Worm (Caenorhabditis elegans) whole organism, L4 larva: ENCODE measurements around the gene cyp-29A4.

Experiments used
- F10B5.3 ChIP-seq: sonication (generic microtip); optimal IDR thresholded peaks from 2 replicates; lab custom pipeline; 2016; ENCODE audit warnings: mild to moderate bottlenecking, missing genetic modification characterization, missing compliant biosample characterization
- F26F4.8 ChIP-seq: fragments of 200-800 bp; sonication (Bioruptor generic); conservative IDR thresholded peaks from 2 replicates; pipeline ENCODE4 v1.3.6; 2022; ENCODE audit warnings: missing genetic modification characterization, missing compliant biosample characterization
- F37D6.2 ChIP-seq: sonication (generic microtip); optimal IDR thresholded peaks from 2 replicates; lab custom pipeline; 2016; ENCODE audit warnings: mild to moderate bottlenecking, missing genetic modification characterization, missing compliant biosample characterization
- Y105C5A.15 ChIP-seq: fragments of 200-800 bp; sonication (Bioruptor generic); IDR thresholded peaks from 2 replicates; pipeline ENCODE4 v1.3.6; 2022; ENCODE audit warnings: missing genetic modification characterization, missing compliant biosample characterization
- Y5F2A.4 ChIP-seq: fragments of 200-800 bp; sonication (Bioruptor generic); optimal IDR thresholded peaks from 2 replicates; lab custom pipeline; 2018; ENCODE audit warnings: mild to moderate bottlenecking, missing genetic modification characterization, missing compliant biosample characterization
- Y75B8A.6 ChIP-seq: fragments of 200-800 bp; sonication (Bioruptor generic); IDR thresholded peaks from 2 replicates; pipeline ENCODE4 v1.3.6; 2022; ENCODE audit warnings: missing genetic modification reagents, missing genetic modification characterization, missing compliant biosample characterization
- aha-1 ChIP-seq: fragments of 150-350 bp; peaks from one replicate; lab custom pipeline; 2014; ENCODE audit warnings: missing biosample characterization, missing genetic modification characterization
- aly-2 ChIP-seq: sonication (generic microtip); optimal IDR thresholded peaks from 2 replicates; lab custom pipeline; 2018; ENCODE audit warnings: missing biosample characterization, missing genetic modification characterization
- ama-1 ChIP-seq: fragments of 150-350 bp; optimal IDR thresholded peaks from 2 replicates; lab custom pipeline; 2014; ENCODE audit warnings: inconsistent platforms, mixed read lengths
- ceh-62 ChIP-seq: sonication (generic microtip); optimal IDR thresholded peaks from 2 replicates; lab custom pipeline; 2017; ENCODE audit warnings: missing biosample characterization, missing genetic modification characterization
- ces-1 ChIP-seq: fragments of 150-350 bp; sonication (generic microtip); optimal IDR thresholded peaks from 4 replicates; lab custom pipeline; 2014; ENCODE audit warnings: missing biosample characterization, missing genetic modification reagents, missing genetic modification characterization
- cey-2 ChIP-seq: sonication (generic microtip); optimal IDR thresholded peaks from 3 replicates; lab custom pipeline; 2017; ENCODE audit warnings: missing genetic modification characterization, mild to moderate bottlenecking, missing compliant biosample characterization, antibody characterized with exemption, borderline replicate concordance; ENCODE audit not compliant: insufficient read depth
- daf-16 ChIP-seq, 3 experiments: sonication (generic microtip); optimal IDR thresholded peaks; 2 replicates each; lab custom pipeline; 2016 to 2017; ENCODE audit warnings: missing genetic modification characterization in 3 of 3, missing genetic modification reagents in 3 of 3, mild to moderate bottlenecking in 2 of 3, missing compliant biosample characterization in 2 of 3, missing biosample characterization in 1 of 3, moderate library complexity in 1 of 3
- dpl-1 ChIP-seq: fragments of 150-350 bp; optimal IDR thresholded peaks from 2 replicates; lab custom pipeline; 2014; ENCODE audit warnings: missing biosample characterization, missing genetic modification reagents, missing genetic modification characterization
- dve-1 ChIP-seq: sonication (generic microtip); optimal IDR thresholded peaks from 2 replicates; lab custom pipeline; 2017; ENCODE audit warnings: antibody characterized with exemption, mild to moderate bottlenecking, missing genetic modification characterization, missing compliant biosample characterization; ENCODE audit not compliant: insufficient read depth
- egl-43 ChIP-seq: fragments of 200-800 bp; sonication (Bioruptor generic); IDR thresholded peaks from 2 replicates; pipeline ENCODE4 v1.3.6; 2022; ENCODE audit warnings: missing genetic modification reagents, missing genetic modification characterization, missing compliant biosample characterization
- fkh-10 ChIP-seq: fragments of 150-350 bp; optimal IDR thresholded peaks from 2 replicates; lab custom pipeline; 2014; ENCODE audit warnings: missing biosample characterization, missing genetic modification reagents, missing genetic modification characterization
- hif-1 ChIP-seq, 2 experiments: sonication (generic microtip); optimal IDR thresholded peaks; 2 replicates each; lab custom pipeline; 2016 to 2017; ENCODE audit warnings: missing compliant biosample characterization in 2 of 2, missing genetic modification characterization in 2 of 2, missing genetic modification reagents in 2 of 2, missing genotype in 2 of 2, mild to moderate bottlenecking in 1 of 2
- hlh-30 ChIP-seq: sonication (generic microtip); optimal IDR thresholded peaks from 2 replicates; lab custom pipeline; 2017; ENCODE audit warnings: antibody characterized with exemption, mild to moderate bottlenecking, missing genetic modification characterization, missing compliant biosample characterization; ENCODE audit not compliant: insufficient read depth
- jun-1 ChIP-seq: fragments of 150-350 bp; optimal IDR thresholded peaks from 2 replicates; lab custom pipeline; 2014; ENCODE audit warnings: missing biosample characterization, missing genetic modification reagents, missing genetic modification characterization
- lin-38 ChIP-seq: fragments of 200-800 bp; sonication (Bioruptor generic); IDR thresholded peaks from 2 replicates; pipeline ENCODE4 v1.3.6; 2022; ENCODE audit warnings: missing genetic modification reagents, missing genetic modification characterization, missing compliant biosample characterization
- madf-5 ChIP-seq, 2 experiments: fragments of 200-800 bp; sonication (Bioruptor generic); IDR thresholded peaks; 2 replicates each; pipeline ENCODE4 v1.3.6; 2022; ENCODE audit warnings: missing compliant biosample characterization in 2 of 2, missing genetic modification characterization in 2 of 2
- mep-1 ChIP-seq: fragments of 150-350 bp; sonication (generic microtip); optimal IDR thresholded peaks from 3 replicates; lab custom pipeline; 2014; ENCODE audit warnings: missing biosample characterization, missing genetic modification characterization
- mxl-2 ChIP-seq: fragments of 200-800 bp; sonication (Bioruptor generic); conservative IDR thresholded peaks from 2 replicates; pipeline ENCODE4 v1.3.6; 2022; ENCODE audit warnings: missing genetic modification reagents, missing genetic modification characterization, missing compliant biosample characterization
- mxl-3 ChIP-seq: fragments of 200-800 bp; sonication (Bioruptor generic); optimal IDR thresholded peaks from 2 replicates; lab custom pipeline; 2018; ENCODE audit warnings: mild to moderate bottlenecking, missing genetic modification characterization, missing compliant biosample characterization
- nhr-102 ChIP-seq: sonication (generic microtip); optimal IDR thresholded peaks from 2 replicates; lab custom pipeline; 2016; ENCODE audit warnings: mild to moderate bottlenecking, missing genetic modification characterization, moderate library complexity, missing compliant biosample characterization
- nhr-111 ChIP-seq: fragments of 200-800 bp; sonication (Bioruptor generic); optimal IDR thresholded peaks from 2 replicates; lab custom pipeline; 2018; ENCODE audit warnings: mild to moderate bottlenecking, missing genetic modification characterization, missing compliant biosample characterization
- nhr-28 ChIP-seq: fragments of 150-350 bp; optimal IDR thresholded peaks from 2 replicates; lab custom pipeline; 2014; ENCODE audit warnings: missing biosample characterization, missing genetic modification characterization
- nhr-6 ChIP-seq: fragments of 150-350 bp; optimal IDR thresholded peaks from 2 replicates; lab custom pipeline; 2014; ENCODE audit warnings: missing biosample characterization, missing genetic modification characterization
- nhr-77 ChIP-seq: fragments of 150-350 bp; optimal IDR thresholded peaks from 2 replicates; lab custom pipeline; 2014; ENCODE audit warnings: missing biosample characterization, missing genetic modification characterization
- pha-4 ChIP-seq, 2 experiments: fragments of 150-350 bp in 1 of 2; fragments of 200-800 bp in 1 of 2; sonication (Bioruptor generic) in 1 of 2; IDR thresholded peaks in 1 of 2; optimal IDR thresholded peaks in 1 of 2; 2 replicates each; pipeline versions ENCODE4 v1.3.6 to Lab custom; 2014 to 2022; ENCODE audit warnings: missing genetic modification characterization in 2 of 2, missing genetic modification reagents in 2 of 2, missing biosample characterization in 1 of 2, missing compliant biosample characterization in 1 of 2
- pqm-1 ChIP-seq: sonication (generic microtip); optimal IDR thresholded peaks from 2 replicates; lab custom pipeline; 2017; ENCODE audit warnings: missing biosample characterization, missing genetic modification characterization
- rbr-2 ChIP-seq: sonication (generic microtip); optimal IDR thresholded peaks from 2 replicates; lab custom pipeline; 2016; ENCODE audit warnings: missing genotype, missing genetic modification characterization, missing compliant biosample characterization
- sdz-12 ChIP-seq: fragments of 200-800 bp; sonication (Bioruptor generic); optimal IDR thresholded peaks from 2 replicates; lab custom pipeline; 2018; ENCODE audit warnings: mild to moderate bottlenecking, missing genetic modification characterization, missing compliant biosample characterization
- set-16 ChIP-seq: fragments of 200-800 bp; sonication (Bioruptor generic); IDR thresholded peaks from 2 replicates; pipeline ENCODE4 v1.3.6; 2022; ENCODE audit warnings: missing genetic modification reagents, missing genetic modification characterization, missing compliant biosample characterization
- spr-1 ChIP-seq: sonication (generic microtip); optimal IDR thresholded peaks from 2 replicates; lab custom pipeline; 2016; ENCODE audit warnings: mild to moderate bottlenecking, missing genetic modification characterization, missing compliant biosample characterization
- tra-1 ChIP-seq: fragments of 200-800 bp; sonication (Bioruptor generic); IDR thresholded peaks from 2 replicates; pipeline ENCODE4 v1.3.6; 2022; ENCODE audit warnings: missing genetic modification reagents, missing genetic modification characterization, missing compliant biosample characterization
- unc-39 ChIP-seq: sonication (generic microtip); optimal IDR thresholded peaks from 2 replicates; lab custom pipeline; 2017; ENCODE audit warnings: missing biosample characterization, missing genetic modification characterization
- unc-62 ChIP-seq, 3 experiments: fragments of 150-350 bp in 1 of 3; sonication (generic microtip); optimal IDR thresholded peaks in 2 of 3; peaks in 1 of 3; 1 replicate in 1 of 3; 2 replicates in 2 of 3; lab custom pipeline; 2014 to 2017; ENCODE audit warnings: missing biosample characterization in 3 of 3, missing genetic modification characterization in 3 of 3, missing genetic modification reagents in 3 of 3, missing genotype in 1 of 3
- zip-11 ChIP-seq: fragments of 200-800 bp; sonication (Bioruptor generic); IDR thresholded peaks from 2 replicates; pipeline ENCODE4 v1.3.6; 2022; ENCODE audit warnings: missing genetic modification characterization, missing compliant biosample characterization
- zip-2 ChIP-seq: fragments of 150-350 bp; optimal IDR thresholded peaks from 2 replicates; lab custom pipeline; 2014; ENCODE audit warnings: missing biosample characterization, missing genetic modification characterization
- ztf-7 ChIP-seq: fragments of 150-350 bp; optimal IDR thresholded peaks from 2 replicates; lab custom pipeline; 2014; ENCODE audit warnings: missing biosample characterization, missing genetic modification characterization

The cyp-29A4 gene

ce11 chrV:9699216-9699615 is 44.7 kb downstream of the cyp-29A4 start:
- TF ChIP-seq F37D6.2 (tag; lab: Kevin White, UChicago) (no peak), dve-1 (tag; lab: Kevin White, UChicago) (peak; percentile 8)

DNA sequence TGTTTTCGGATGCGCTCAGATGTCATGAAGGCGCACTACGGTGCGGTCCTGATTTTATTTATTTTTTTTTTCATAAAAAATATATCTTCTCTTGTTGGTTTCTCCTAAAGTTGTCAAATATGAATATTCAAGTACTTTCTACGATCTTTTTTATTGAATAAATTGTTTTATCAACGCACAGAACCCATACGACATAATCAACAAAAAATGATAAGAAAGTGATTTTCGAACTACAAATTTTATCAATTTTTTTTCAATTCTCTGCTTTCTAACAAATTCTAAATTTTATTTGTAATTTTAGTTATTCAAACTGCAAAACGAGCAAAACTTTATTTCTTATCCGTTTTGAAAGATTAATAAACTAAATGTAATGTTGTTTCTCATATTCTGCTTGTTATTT is 47.3 kb downstream of the cyp-29A4 start:
- peak; percentile 37 for TF ChIP-seq nhr-28 (tag; lab: Kevin White, UChicago)
- no peak for TF ChIP-seq daf-16 (GFP tag; optimal IDR thresholded peaks at IDR 0.05; lab: Kevin White, UChicago)
- peak; percentile 67 for TF ChIP-seq daf-16 (tag; optimal IDR thresholded peaks at IDR 0.05; lab: Kevin White, UChicago)
- TF ChIP-seq pqm-1 (tag; lab: Kevin White, UChicago), result peak; percentile 82
- TF ChIP-seq cey-2, result no peak

ce11 chrV:9702755-9703154 is 48.2 kb downstream of the cyp-29A4 start, which contains the start of gene xbx-6:
Gene xbx-6, plus strand, starts transcription at chrV:9703055.
- no peak for TF ChIP-seq mxl-2 (GFP tag; lab: Robert Waterston, UW)
- peak in 1 of 2 experiments; percentile 34 for TF ChIP-seq unc-62 (GFP tag; optimal IDR thresholded peaks at IDR 0.05 in 1 of 2; lab: Kevin White, UChicago)
- TF ChIP-seq unc-62 (tag; optimal IDR thresholded peaks at IDR 0.05; lab: Kevin White, UChicago), result no peak

DNA sequence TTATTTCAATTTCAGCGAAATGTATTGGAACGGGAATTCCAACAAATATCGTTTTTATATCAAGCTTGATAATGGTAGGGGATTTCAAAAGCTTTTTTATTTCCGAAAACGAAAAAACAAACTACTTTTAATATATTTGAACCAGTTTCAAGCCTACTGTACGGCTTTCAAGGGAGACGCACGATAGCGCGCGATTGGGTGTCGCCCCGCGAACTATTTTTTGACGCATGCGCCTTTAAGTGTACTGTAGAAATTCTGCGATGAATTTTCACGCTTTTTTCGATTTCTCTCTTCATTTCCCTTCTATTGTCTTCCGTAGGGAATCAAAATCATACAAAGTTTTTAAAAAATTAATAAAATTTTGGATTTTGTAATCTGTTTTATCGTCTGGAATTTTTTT is 49.0 kb downstream of the cyp-29A4 start:
- no peak for TF ChIP-seq aha-1 (tag; lab: Kevin White, UChicago)
- TF ChIP-seq ces-1 (GFP tag; lab: Kevin White, UChicago), result no peak
- no peak for TF ChIP-seq dpl-1 (GFP tag; lab: Kevin White, UChicago)
- TF ChIP-seq madf-5 (GFP tag; IDR thresholded peaks at IDR 0.05; lab: Robert Waterston, UW), result no peak
- TF ChIP-seq ztf-7 (tag; lab: Kevin White, UChicago), result no peak
- no peak for TF ChIP-seq set-16 (GFP tag; lab: Robert Waterston, UW)
- no peak for TF ChIP-seq hif-1 (tag; optimal IDR thresholded peaks at IDR 0.05; lab: Kevin White, UChicago)
- TF ChIP-seq spr-1 (tag; lab: Kevin White, UChicago), result no peak

- TF ChIP-seq dve-1 (tag; lab: Kevin White, UChicago) (peak; percentile 11), ceh-62 (no peak), zip-11 (GFP tag; lab: Robert Waterston, UW) (no peak), tra-1 (no peak), Y105C5A.15 (GFP tag; lab: Robert Waterston, UW) (no peak), jun-1 (tag; lab: Kevin White, UChicago) (no peak), fkh-10 (GFP tag; lab: Kevin White, UChicago) (peak; percentile 8), rbr-2 (tag; lab: Kevin White, UChicago) (peak; percentile 27), Y5F2A.4 (GFP tag; lab: Kevin White, UChicago) (no peak), sdz-12 (GFP tag; lab: Kevin White, UChicago) (no peak), mxl-3 (peak; percentile 7), pha-4 (GFP tag; IDR thresholded peaks at IDR 0.05; lab: Robert Waterston, UW) (no peak), pha-4 (tag; optimal IDR thresholded peaks at IDR 0.05; lab: Kevin White, UChicago) (no peak), nhr-77 (no peak), nhr-111 (GFP tag; lab: Kevin White, UChicago) (no peak), F26F4.8 (GFP tag; lab: Robert Waterston, UW) (no peak), hif-1 (tag; optimal IDR thresholded peaks at IDR 0.05; lab: Kevin White, UChicago) (no peak), lin-38 (GFP tag; lab: Robert Waterston, UW) (no peak), unc-39 (tag; lab: Kevin White, UChicago) (no peak), nhr-28 (tag; lab: Kevin White, UChicago) (peak; percentile 44), Y75B8A.6 (GFP tag; lab: Robert Waterston, UW) (no peak), aha-1 (tag; lab: Kevin White, UChicago) (peak; percentile 26), F10B5.3 (tag; lab: Kevin White, UChicago) (no peak), unc-62 (GFP tag; optimal IDR thresholded peaks at IDR 0.05 in 1 of 2; lab: Kevin White, UChicago) (peak in 1 of 2 experiments; percentile 63), unc-62 (tag; optimal IDR thresholded peaks at IDR 0.05; lab: Kevin White, UChicago) (no peak), aly-2 (no peak), zip-2 (tag; lab: Kevin White, UChicago) (no peak), nhr-6 (tag; lab: Kevin White, UChicago) (peak; percentile 12), ama-1 (lab: Kevin White, UChicago) (no peak), hlh-30 (peak; percentile 85), mep-1 (tag; lab: Kevin White, UChicago) (peak; percentile 66), nhr-102 (tag; lab: Kevin White, UChicago) (no peak), egl-43 (no peak)
These were observed 49.8 kb downstream of the cyp-29A4 start for ce11 chrV:9704399-9704798.
